Worm (Caenorhabditis elegans): ENCODE measurements around the gene C49G7.7.

C49G7.7 gene

DNA sequence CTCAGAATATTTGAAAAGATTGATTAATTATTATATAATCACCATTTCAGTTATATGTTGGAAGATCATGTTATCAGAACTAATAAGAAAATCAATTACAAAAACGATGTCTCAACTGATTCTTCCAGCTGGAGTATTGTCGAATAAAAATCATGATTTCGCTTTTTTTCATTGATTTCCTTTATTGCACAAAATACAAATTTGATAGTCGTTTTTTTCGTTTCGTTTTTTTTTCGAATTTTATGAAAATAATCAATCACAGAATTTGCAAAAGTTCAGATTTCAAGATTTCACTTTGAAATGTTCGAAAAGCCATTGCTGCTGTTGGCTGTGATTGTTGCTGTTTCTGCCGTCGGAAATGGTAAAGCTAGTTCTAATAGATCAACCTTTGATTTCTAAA, 1.5 kb downstream of the C49G7.7 start, which contains the start of gene C49G7.13:
Gene C49G7.13, plus strand, starts transcription at position 301 of the 400 bp plus-strand sequence.
- no peak for TF ChIP-seq mdl-1 (tag; optimal IDR thresholded peaks at IDR 0.05)
- TF ChIP-seq lin-39 (tag; optimal IDR thresholded peaks at IDR 0.05), result no peak
- TF ChIP-seq ztf-4 (tag; optimal IDR thresholded peaks at IDR 0.05), result no peak
- TF ChIP-seq skn-1 (tag; optimal IDR thresholded peaks at IDR 0.05), result no peak
- no peak for TF ChIP-seq sea-2 (GFP tag; optimal IDR thresholded peaks at IDR 0.05)
- no peak for TF ChIP-seq daf-12 (tag; optimal IDR thresholded peaks at IDR 0.05)
- TF ChIP-seq ceh-28 (tag; optimal IDR thresholded peaks at IDR 0.05), result no peak
- TF ChIP-seq nhr-67 (tag; optimal IDR thresholded peaks at IDR 0.05), result no peak
- TF ChIP-seq nhr-28 (tag; optimal IDR thresholded peaks at IDR 0.05), result no peak
- TF ChIP-seq lin-15B (tag; optimal IDR thresholded peaks at IDR 0.05), result no peak
- TF ChIP-seq jun-1 (tag; optimal IDR thresholded peaks at IDR 0.05), result no peak
- no peak for TF ChIP-seq nhr-23 (tag; optimal IDR thresholded peaks at IDR 0.05)
- TF ChIP-seq ama-1 (optimal IDR thresholded peaks at IDR 0.05), result no peak

- TF ChIP-seq pha-4 (tag; optimal IDR thresholded peaks at IDR 0.05) (no peak), egl-5 (tag; optimal IDR thresholded peaks at IDR 0.05) (no peak), mdl-1 (tag; optimal IDR thresholded peaks at IDR 0.05) (no peak), ztf-11 (tag; optimal IDR thresholded peaks at IDR 0.05) (no peak), aly-2 (tag; optimal IDR thresholded peaks at IDR 0.05) (no peak), mml-1 (tag; optimal IDR thresholded peaks at IDR 0.05) (no peak), ceh-9 (tag; optimal IDR thresholded peaks at IDR 0.05) (no peak), nhr-25 (tag; optimal IDR thresholded peaks at IDR 0.05) (no peak), jun-1 (tag; optimal IDR thresholded peaks at IDR 0.05) (no peak), ztf-4 (tag; optimal IDR thresholded peaks at IDR 0.05) (no peak), nhr-76 (tag; optimal IDR thresholded peaks at IDR 0.05) (no peak), lsy-12 (tag; optimal IDR thresholded peaks at IDR 0.05) (no peak), nhr-23 (tag; optimal IDR thresholded peaks at IDR 0.05) (no peak), elt-2 (tag; optimal IDR thresholded peaks at IDR 0.05) (no peak), egl-27 (tag; optimal IDR thresholded peaks at IDR 0.05) (no peak)
Measured at ce11 chrV:4038110-4038509, 3.8 kb downstream of the C49G7.7 start, which contains the start of gene C49G7.12. C49G7.12 (plus strand) TSS chrV:4038410.

ce11 chrV:4038557-4038956, 4.3 kb downstream of the C49G7.7 start:
- no peak for TF ChIP-seq nhr-12 (tag; optimal IDR thresholded peaks at IDR 0.05)
- TF ChIP-seq daf-12 (tag; optimal IDR thresholded peaks at IDR 0.05), result no peak
- no peak for TF ChIP-seq elt-2 (tag; optimal IDR thresholded peaks at IDR 0.05)
- no peak for TF ChIP-seq mdl-1 (tag; optimal IDR thresholded peaks at IDR 0.05)
- TF ChIP-seq ceh-9 (tag; optimal IDR thresholded peaks at IDR 0.05), result no peak
- TF ChIP-seq R02D3.7 (tag; optimal IDR thresholded peaks at IDR 0.05), result no peak
- TF ChIP-seq nhr-76 (tag; optimal IDR thresholded peaks at IDR 0.05), result no peak
- TF ChIP-seq unc-39 (tag; optimal IDR thresholded peaks at IDR 0.05), result no peak
- TF ChIP-seq jun-1 (tag; optimal IDR thresholded peaks at IDR 0.05), result no peak
- no peak for TF ChIP-seq mml-1 (tag; optimal IDR thresholded peaks at IDR 0.05)

ce11 chrV:4041853-4042424, 7.7 kb downstream of the C49G7.7 start, which contains the start of the genes C49G7.10 and irg-2:
C49G7.10 (minus strand) TSS chrV:4042021.
irg-2 (plus strand) TSS chrV:4042181.
- TF ChIP-seq zag-1 (tag; optimal IDR thresholded peaks at IDR 0.05) (no peak), unc-62 (GFP tag; optimal IDR thresholded peaks at IDR 0.05) (no peak), mdl-1 (tag; optimal IDR thresholded peaks at IDR 0.05) (no peak), fos-1 (tag; optimal IDR thresholded peaks at IDR 0.05) (no peak), egl-5 (tag; optimal IDR thresholded peaks at IDR 0.05) (no peak), elt-1 (tag; optimal IDR thresholded peaks at IDR 0.05) (no peak), nhr-237 (tag; optimal IDR thresholded peaks at IDR 0.05) (no peak), aly-2 (tag; optimal IDR thresholded peaks at IDR 0.05) (no peak)

ce11 chrV:4043632-4044031, 9.4 kb downstream of the C49G7.7 start, which contains the start of gene phat-3:
phat-3 (plus strand) TSS chrV:4043932.
- TF ChIP-seq nhr-76 (tag; optimal IDR thresholded peaks at IDR 0.05) (no peak), fkh-2 (tag; optimal IDR thresholded peaks at IDR 0.05) (no peak), hmg-11 (tag; optimal IDR thresholded peaks at IDR 0.05) (no peak), pqm-1 (tag; optimal IDR thresholded peaks at IDR 0.05) (no peak), ceh-82 (tag; optimal IDR thresholded peaks at IDR 0.05) (no peak), elt-3 (tag; optimal IDR thresholded peaks at IDR 0.05) (no peak), lin-15B (tag; optimal IDR thresholded peaks at IDR 0.05) (no peak), egl-5 (tag; optimal IDR thresholded peaks at IDR 0.05) (no peak), ztf-4 (tag; optimal IDR thresholded peaks at IDR 0.05) (no peak), daf-12 (tag; optimal IDR thresholded peaks at IDR 0.05) (no peak), R02D3.7 (tag; optimal IDR thresholded peaks at IDR 0.05) (no peak), egl-27 (tag; optimal IDR thresholded peaks at IDR 0.05) (no peak), sea-2 (GFP tag; optimal IDR thresholded peaks at IDR 0.05) (no peak), unc-39 (tag; optimal IDR thresholded peaks at IDR 0.05) (no peak), mml-1 (tag; optimal IDR thresholded peaks at IDR 0.05) (no peak)
